Worm (Caenorhabditis elegans): ENCODE results near the gene ZK250.13.

The ZK250.13 gene

DNA sequence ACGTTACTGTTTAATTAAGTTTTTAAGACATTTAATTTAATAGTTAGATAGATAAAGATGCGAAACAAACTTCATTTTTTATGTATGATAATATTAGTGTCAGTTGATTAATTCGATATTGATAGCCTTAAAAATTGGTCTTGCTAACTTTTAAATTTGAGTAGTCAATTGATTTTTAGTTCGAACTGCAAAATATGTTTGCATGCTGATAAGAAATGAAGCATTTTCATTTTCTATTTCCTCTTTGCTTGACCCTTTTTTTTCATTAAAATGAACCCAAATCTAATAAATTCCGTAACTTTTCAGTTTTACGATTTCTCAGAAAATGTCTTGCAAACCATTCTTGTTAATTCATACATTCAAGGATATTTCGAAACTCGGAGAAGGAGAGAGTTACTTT is 34.4 kb downstream of the ZK250.13 start, which contains the start of gene math-22:
math-22 (plus strand) TSS at position 301 of the 400 bp plus-strand sequence.
- TF ChIP-seq pqm-1 (tag; optimal IDR thresholded peaks at IDR 0.05) (peak; percentile 16), nhr-43 (tag; optimal IDR thresholded peaks at IDR 0.05; ENCODE audit: poor library complexity, severe bottlenecking) (no peak), skn-1 (tag; optimal IDR thresholded peaks at IDR 0.05) (no peak)

DNA sequence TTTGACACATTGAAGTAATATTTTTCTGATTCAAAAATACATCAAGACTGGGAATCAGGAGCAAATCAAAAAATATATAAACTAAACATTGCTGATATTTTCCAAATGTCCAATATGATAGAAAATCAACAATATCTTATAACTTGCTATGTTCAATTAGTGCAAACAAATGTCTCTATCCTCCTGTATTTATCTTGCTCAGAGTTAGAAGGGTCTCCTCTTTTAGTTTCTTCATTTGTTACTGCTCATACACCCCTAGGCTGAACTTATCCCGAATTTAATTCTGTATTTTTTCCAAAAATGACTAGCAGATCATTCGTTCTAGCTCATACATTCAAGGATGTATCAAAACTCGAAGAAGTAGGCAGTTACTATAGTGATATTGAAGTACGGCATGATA is 37.6 kb downstream of the ZK250.13 start, which contains the start of gene math-23:
math-23 (plus strand) TSS at position 301 of the 400 bp plus-strand sequence.
- TF ChIP-seq unc-62 (GFP tag; optimal IDR thresholded peaks at IDR 0.05) (no peak), ama-1 (optimal IDR thresholded peaks at IDR 0.05) (no peak)

DNA sequence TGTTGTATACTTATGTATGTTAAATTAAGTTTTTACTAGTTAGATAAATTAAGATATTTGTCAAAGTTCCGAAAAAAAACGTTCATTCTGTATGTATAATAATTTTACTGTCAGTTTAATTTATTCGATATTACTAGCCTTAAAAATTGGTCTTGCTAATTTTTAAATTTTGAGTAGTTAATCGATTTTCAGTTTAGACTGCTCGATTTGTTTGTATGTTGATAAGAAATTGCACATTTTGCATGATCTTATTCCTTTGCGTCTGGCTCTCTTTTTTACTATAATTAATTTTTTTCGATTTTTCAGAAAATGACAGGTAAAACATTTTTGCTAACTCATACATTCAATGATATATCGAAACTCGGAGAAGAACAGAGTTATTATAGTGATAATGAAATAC is 39.6 kb downstream of the ZK250.13 start, which contains the start of gene math-24:
math-24 (plus strand) TSS at position 301 of the 400 bp plus-strand sequence.
- TF ChIP-seq fkh-2 (tag; optimal IDR thresholded peaks at IDR 0.05) (no peak), nfya-1 (tag; optimal IDR thresholded peaks at IDR 0.05; ENCODE audit: insufficient read depth) (no peak), egl-5 (tag; optimal IDR thresholded peaks at IDR 0.05) (no peak), elt-2 (tag; optimal IDR thresholded peaks at IDR 0.05) (no peak), nhr-23 (tag; optimal IDR thresholded peaks at IDR 0.05) (no peak), ceh-16 (tag; optimal IDR thresholded peaks at IDR 0.05) (no peak), unc-62 (GFP tag; optimal IDR thresholded peaks at IDR 0.05) (no peak), skn-1 (tag; optimal IDR thresholded peaks at IDR 0.05) (no peak), nhr-12 (tag; optimal IDR thresholded peaks at IDR 0.05) (no peak)

DNA sequence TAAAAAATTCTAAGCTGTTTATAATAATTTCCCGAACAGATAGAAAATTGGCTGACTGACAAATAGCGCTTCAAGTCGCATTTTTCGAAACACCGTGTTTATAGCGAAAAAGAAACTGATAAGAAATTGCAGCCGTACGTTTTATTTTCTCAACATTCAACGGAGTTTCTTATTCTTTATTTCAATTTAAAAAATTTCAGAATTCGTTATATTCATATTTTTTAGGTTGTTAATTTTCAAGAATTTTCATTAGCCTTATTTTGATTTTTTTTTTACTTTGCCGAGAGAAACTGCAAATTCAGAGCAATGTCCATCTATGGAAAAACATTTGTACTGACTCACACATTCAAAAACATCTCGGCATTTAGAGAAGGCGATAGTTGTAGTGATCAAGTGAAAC is 41.6 kb downstream of the ZK250.13 start, which contains the start of gene C46F9.6:
C46F9.6 (plus strand) TSS at position 301 of the 400 bp plus-strand sequence.
- no peak for TF ChIP-seq fos-1 (tag; optimal IDR thresholded peaks at IDR 0.05)
- TF ChIP-seq ceh-9 (tag; optimal IDR thresholded peaks at IDR 0.05): no peak
- no peak for TF ChIP-seq nhr-43 (tag; optimal IDR thresholded peaks at IDR 0.05; ENCODE audit: poor library complexity, severe bottlenecking)
- peak; percentile 19 for TF ChIP-seq elt-2 (tag; optimal IDR thresholded peaks at IDR 0.05)

DNA sequence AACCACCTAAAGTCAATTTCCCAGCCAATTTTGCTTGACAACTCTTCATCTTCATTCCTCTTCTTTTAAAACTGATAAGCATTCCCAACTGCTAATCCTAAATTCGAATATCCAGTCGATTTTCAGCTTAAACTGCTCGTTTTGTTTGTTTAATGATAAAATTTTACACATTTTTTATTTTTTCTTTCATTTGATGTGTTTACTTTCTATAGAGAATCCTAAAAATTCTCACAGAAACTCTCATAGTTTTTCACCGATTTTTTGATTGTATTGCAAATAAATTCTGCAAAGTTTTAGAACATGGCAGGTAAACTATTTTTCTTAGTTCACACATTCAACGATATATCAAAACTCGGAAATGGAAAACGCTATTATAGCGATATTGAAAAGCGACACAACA is 43.8 kb downstream of the ZK250.13 start, which contains the start of gene math-25:
math-25 (plus strand) TSS at position 301 of the 400 bp plus-strand sequence.
- TF ChIP-seq R02D3.7 (tag; optimal IDR thresholded peaks at IDR 0.05): no peak
- TF ChIP-seq lin-39 (tag; optimal IDR thresholded peaks at IDR 0.05): no peak

DNA sequence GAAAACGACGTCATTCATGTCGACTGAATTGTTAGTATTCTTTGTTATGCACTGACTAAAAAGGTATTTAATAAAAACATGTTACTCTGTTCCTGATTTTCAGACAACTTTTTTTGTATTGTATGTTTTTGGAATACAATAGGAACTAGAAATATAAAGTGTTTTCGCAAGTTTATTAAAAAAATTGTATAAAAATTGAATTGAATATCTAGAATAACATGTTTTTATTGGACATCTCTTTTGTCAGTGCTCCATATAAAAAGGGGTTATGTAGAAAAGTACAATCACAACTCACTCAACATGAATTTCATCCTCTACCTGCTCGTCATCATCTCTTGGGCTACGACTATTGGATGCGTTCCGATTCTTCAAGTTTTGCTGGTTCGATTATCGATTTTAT is 44.3 kb downstream of the ZK250.13 start, which contains the start of gene C46F9.5:
C46F9.5 (plus strand) TSS at position 301 of the 400 bp plus-strand sequence.
- TF ChIP-seq unc-62 (GFP tag; optimal IDR thresholded peaks at IDR 0.05) (no peak), elt-1 (tag; optimal IDR thresholded peaks at IDR 0.05) (no peak), eor-1 (tag; optimal IDR thresholded peaks at IDR 0.05) (no peak), lin-39 (tag; optimal IDR thresholded peaks at IDR 0.05) (no peak), lsy-12 (tag; optimal IDR thresholded peaks at IDR 0.05) (no peak), nhr-28 (tag; optimal IDR thresholded peaks at IDR 0.05) (no peak), pha-4 (tag; optimal IDR thresholded peaks at IDR 0.05) (no peak), ceh-82 (tag; optimal IDR thresholded peaks at IDR 0.05) (no peak), nfya-1 (tag; optimal IDR thresholded peaks at IDR 0.05; ENCODE audit: insufficient read depth) (no peak), elt-3 (tag; optimal IDR thresholded peaks at IDR 0.05) (no peak), egl-27 (tag; optimal IDR thresholded peaks at IDR 0.05) (no peak)

DNA sequence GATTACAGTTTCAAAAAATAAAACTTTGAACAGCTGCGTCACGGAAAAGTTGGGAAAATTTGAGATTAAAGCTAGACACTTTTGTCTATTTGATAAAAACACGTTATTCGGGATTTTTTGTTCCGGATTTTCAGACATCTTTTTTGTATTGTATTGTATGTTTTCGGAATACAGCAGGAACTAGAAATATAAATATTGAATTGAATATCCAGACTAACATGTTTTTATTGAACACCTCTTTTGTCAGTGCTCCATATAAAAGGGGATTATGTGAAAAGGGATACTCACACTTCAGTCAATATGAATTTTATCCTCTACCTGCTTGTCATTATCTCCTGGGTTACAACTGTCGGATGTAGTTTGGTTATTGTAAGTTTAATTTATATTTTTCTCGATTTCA is 45.6 kb downstream of the ZK250.13 start, which contains the start of gene C16C4.1:
C16C4.1 (plus strand) TSS at position 301 of the 400 bp plus-strand sequence.
- no peak for TF ChIP-seq ceh-82 (tag; optimal IDR thresholded peaks at IDR 0.05)
- no peak for TF ChIP-seq ama-1 (optimal IDR thresholded peaks at IDR 0.05)
- TF ChIP-seq fkh-2 (tag; optimal IDR thresholded peaks at IDR 0.05): no peak
- no peak for TF ChIP-seq pqm-1 (tag; optimal IDR thresholded peaks at IDR 0.05)
- no peak for TF ChIP-seq unc-39 (tag; optimal IDR thresholded peaks at IDR 0.05)
- TF ChIP-seq nhr-76 (tag; optimal IDR thresholded peaks at IDR 0.05): no peak
- no peak for TF ChIP-seq nfya-1 (tag; optimal IDR thresholded peaks at IDR 0.05; ENCODE audit: insufficient read depth)
- TF ChIP-seq nhr-67 (tag; optimal IDR thresholded peaks at IDR 0.05): no peak
- no peak for TF ChIP-seq lin-15B (tag; optimal IDR thresholded peaks at IDR 0.05)
- no peak for TF ChIP-seq jun-1 (tag; optimal IDR thresholded peaks at IDR 0.05)
- TF ChIP-seq nhr-237 (tag; optimal IDR thresholded peaks at IDR 0.05): no peak
- no peak for TF ChIP-seq nhr-25 (tag; optimal IDR thresholded peaks at IDR 0.05)
- TF ChIP-seq pha-4 (tag; optimal IDR thresholded peaks at IDR 0.05): no peak
- TF ChIP-seq lin-39 (tag; optimal IDR thresholded peaks at IDR 0.05): no peak
- TF ChIP-seq aly-2 (tag; optimal IDR thresholded peaks at IDR 0.05): no peak
- no peak for TF ChIP-seq snpc-4 (tag; optimal IDR thresholded peaks at IDR 0.05)
- no peak for TF ChIP-seq lsy-12 (tag; optimal IDR thresholded peaks at IDR 0.05)
- TF ChIP-seq nhr-12 (tag; optimal IDR thresholded peaks at IDR 0.05): no peak
- TF ChIP-seq ZK546.5 (tag; optimal IDR thresholded peaks at IDR 0.05): no peak
